Worm (Caenorhabditis elegans) whole organism, L4 larva: ENCODE results near the gene T04B2.8.
"Not testable (repeated sequence)": the region's sequence is repeated elsewhere in the genome, so short reads cannot be mapped to it uniquely, and the experiment has no call there.

Experiments used
- aha-1 ChIP-seq: fragments of 150-350 bp; peaks from one replicate; lab custom pipeline; 2014; ENCODE audit warnings: missing biosample characterization, missing genetic modification characterization
- fos-1 ChIP-seq: fragments of 150-350 bp; optimal IDR thresholded peaks from 2 replicates; lab custom pipeline; 2014; ENCODE audit warnings: missing biosample characterization, missing genetic modification characterization
- gei-8 ChIP-seq: fragments of 200-800 bp; sonication (Bioruptor generic); optimal IDR thresholded peaks from 2 replicates; lab custom pipeline; 2018; ENCODE audit warnings: mild to moderate bottlenecking, missing genetic modification characterization, missing compliant biosample characterization
- lin-15B ChIP-seq: fragments of 150-350 bp; sonication (generic microtip); optimal IDR thresholded peaks from 3 replicates; lab custom pipeline; 2014; ENCODE audit warnings: missing biosample characterization, missing genetic modification characterization
- nhr-10 ChIP-seq: fragments of 150-350 bp; optimal IDR thresholded peaks from 2 replicates; lab custom pipeline; 2014; ENCODE audit warnings: missing biosample characterization, missing genetic modification characterization
- nhr-25 ChIP-seq: sonication (generic microtip); optimal IDR thresholded peaks from 2 replicates; lab custom pipeline; 2017; ENCODE audit warnings: missing genetic modification characterization, mild to moderate bottlenecking, missing compliant biosample characterization, antibody characterized with exemption, moderate library complexity, borderline replicate concordance; ENCODE audit not compliant: insufficient read depth
- nhr-42 ChIP-seq: fragments of 200-800 bp; sonication (Bioruptor generic); IDR thresholded peaks from 2 replicates; pipeline ENCODE4 v1.3.6; 2022; ENCODE audit warnings: missing genetic modification characterization, missing compliant biosample characterization
- nhr-76 ChIP-seq: fragments of 150-350 bp; optimal IDR thresholded peaks from 2 replicates; lab custom pipeline; 2014; ENCODE audit warnings: missing biosample characterization, missing genetic modification characterization
- php-3 ChIP-seq: fragments of 200-800 bp; sonication (Bioruptor generic); IDR thresholded peaks from 2 replicates; pipeline ENCODE4 v1.3.6; 2022; ENCODE audit warnings: missing genetic modification reagents, missing genetic modification characterization, missing compliant biosample characterization
- pqm-1 ChIP-seq: sonication (generic microtip); optimal IDR thresholded peaks from 2 replicates; lab custom pipeline; 2017; ENCODE audit warnings: missing biosample characterization, missing genetic modification characterization
- snpc-4 ChIP-seq: fragments of 150-350 bp; optimal IDR thresholded peaks from 2 replicates; lab custom pipeline; 2014; ENCODE audit warnings: missing biosample characterization, missing genetic modification characterization
- spr-1 ChIP-seq: sonication (generic microtip); optimal IDR thresholded peaks from 2 replicates; lab custom pipeline; 2016; ENCODE audit warnings: mild to moderate bottlenecking, missing genetic modification characterization, missing compliant biosample characterization
- unc-130 ChIP-seq: sonication (generic microtip); optimal IDR thresholded peaks from 2 replicates; lab custom pipeline; 2016; ENCODE audit warnings: missing genetic modification reagents, missing genetic modification characterization, missing compliant biosample characterization
- ztf-11 ChIP-seq: fragments of 150-350 bp; optimal IDR thresholded peaks from 2 replicates; lab custom pipeline; 2014; ENCODE audit warnings: missing biosample characterization, missing genetic modification characterization

ce11 chrIV:10071121-10071520 lies 20.1 kb upstream of the T04B2.8 start:
- not testable (repeated sequence) for TF ChIP-seq pqm-1; fos-1; aha-1 (tag; lab: Kevin White, UChicago); snpc-4 (tag; lab: Kevin White, UChicago); unc-130 (GFP tag; lab: Kevin White, UChicago); spr-1 (tag; lab: Kevin White, UChicago); nhr-25; nhr-42 (GFP tag; lab: Robert Waterston, UW); gei-8 (GFP tag; lab: Kevin White, UChicago); nhr-10 (tag; lab: Kevin White, UChicago); php-3 (GFP tag; lab: Robert Waterston, UW); nhr-76 (tag; lab: Kevin White, UChicago); lin-15B (tag; lab: Kevin White, UChicago); ztf-11 (tag; lab: Kevin White, UChicago)
